Fruit fly (Drosophila melanogaster): ENCODE results near the gene stg.

DNA sequence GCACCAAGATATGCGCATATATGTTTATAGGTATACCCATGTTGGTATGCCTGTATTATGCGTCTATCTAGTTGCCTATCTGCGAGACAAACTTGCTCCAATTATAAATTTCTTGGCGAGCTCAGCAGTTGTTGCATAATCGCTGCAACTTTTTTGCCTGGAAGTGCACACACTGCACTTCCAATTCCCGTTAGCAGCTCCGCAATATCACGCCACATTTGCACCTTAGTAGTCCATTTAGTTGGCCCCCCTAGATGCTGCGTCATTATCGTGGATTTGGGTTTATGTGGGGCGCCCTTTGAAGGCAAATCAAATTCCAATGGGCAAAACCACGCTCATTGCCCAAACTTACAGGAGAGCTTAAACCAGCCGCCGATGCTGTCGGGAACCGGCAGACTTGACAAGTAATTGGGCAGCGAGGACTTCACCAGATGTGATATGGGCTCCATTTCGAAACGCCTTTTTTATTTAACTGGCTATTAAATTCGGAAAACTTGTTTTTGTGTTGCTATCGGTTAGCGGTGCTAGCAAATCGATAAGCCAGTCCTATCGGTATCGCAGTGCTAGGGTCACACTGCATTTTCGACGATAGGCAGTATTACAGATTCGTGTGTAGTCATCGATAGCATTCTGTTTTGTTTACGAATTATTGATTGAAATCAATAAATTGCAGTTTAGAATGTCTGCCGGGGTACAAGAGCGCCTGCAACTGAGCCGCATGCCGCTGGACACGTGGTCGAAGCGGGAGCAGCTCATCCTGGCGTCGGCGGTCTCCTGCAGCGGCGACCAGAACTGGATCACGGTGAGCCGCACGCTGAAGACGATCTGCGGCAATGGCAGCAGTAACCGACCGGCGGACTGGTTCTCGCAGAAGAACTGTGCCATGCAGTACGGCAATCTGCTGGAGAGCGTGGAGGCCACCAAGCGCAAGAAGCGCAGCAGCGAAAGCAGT is 32.4 kb downstream of the stg start, which contains the start of the genes Cisd2 and Brd8:
- no peak for TF ChIP-seq CG5204 (GFP tag; optimal IDR thresholded peaks at IDR 0.05)
- TF ChIP-seq cic (GFP tag; optimal IDR thresholded peaks at IDR 0.05), result peak; percentile 25
- TF ChIP-seq ovo (GFP tag; optimal IDR thresholded peaks at IDR 0.05), result peak; percentile 14
- TF ChIP-seq tj (GFP tag; optimal IDR thresholded peaks at IDR 0.05), result peak; percentile 83
- no peak for TF ChIP-seq CG7101 (tag; optimal IDR thresholded peaks at IDR 0.05)
- TF ChIP-seq Clk (GFP tag; optimal IDR thresholded peaks at IDR 0.05), result no peak
- no peak for TF ChIP-seq cnc (optimal IDR thresholded peaks at IDR 0.05)
- no peak for TF ChIP-seq kay (GFP tag; ENCODE audit: borderline replicate concordance)
- TF ChIP-seq Hr96 (GFP tag; optimal IDR thresholded peaks at IDR 0.05), result no peak
- TF ChIP-seq bab1 (GFP tag; optimal IDR thresholded peaks at IDR 0.05), result peak; percentile 40
- no peak for TF ChIP-seq CG1620 (GFP tag; optimal IDR thresholded peaks at IDR 0.05)
- TF ChIP-seq Crg-1 (GFP tag; optimal IDR thresholded peaks at IDR 0.05), result no peak

Measured in whole organism, adult.